Fruit fly (Drosophila melanogaster): ENCODE data around the gene eIF4E1.

- peak; percentile 68 for TF ChIP-seq CG8159 (tag; optimal IDR thresholded peaks at IDR 0.05)
- no peak for TF ChIP-seq CG8301 (tag; optimal IDR thresholded peaks at IDR 0.05)
- peak; percentile 28 for TF ChIP-seq Pif1A (GFP tag; optimal IDR thresholded peaks at IDR 0.05)
- TF ChIP-seq CG15710 (tag; optimal IDR thresholded peaks at IDR 0.05), result no peak
- no peak for TF ChIP-seq CG12605 (GFP tag; IDR thresholded peaks at IDR 0.05)
- no peak for TF ChIP-seq Pif1B (GFP tag; optimal IDR thresholded peaks at IDR 0.05)
- TF ChIP-seq CG4496 (GFP tag; IDR thresholded peaks at IDR 0.05), result no peak
- TF ChIP-seq CG13204 (GFP tag; optimal IDR thresholded peaks at IDR 0.05), result no peak
- TF ChIP-seq CG9948 (tag; optimal IDR thresholded peaks at IDR 0.05), result no peak
These were observed 3.1 kb downstream of the eIF4E1 start, which contains the start of gene CG4080 for dm6 chr3L:9399013-9399750.

All from whole organism, pupa.